Fruit fly (Drosophila melanogaster): ENCODE results near the gene CG2218.
A peak's percentile ranks its signal among the peaks of the same experiment; 100 is the strongest.

CG2218 gene

dm6 chr3R:30450224-30450623 is 22.1 kb upstream of the CG2218 start (continued):
- peak; percentile 41; the same call in 1 of the 2 replicates for TF ChIP-seq hbn (GFP tag; IDR thresholded peaks at IDR 0.05; ENCODE audit: partially characterized antibody)
- peak; percentile 81 for TF ChIP-seq CG8089 (GFP tag; optimal IDR thresholded peaks at IDR 0.05)
- TF ChIP-seq lov (optimal IDR thresholded peaks at IDR 0.05): no peak
- peak; percentile 90 for TF ChIP-seq lov (GFP tag; IDR thresholded peaks at IDR 0.05)
- TF ChIP-seq CG15479 (GFP tag; optimal IDR thresholded peaks at IDR 0.05): no peak
- peak; percentile 73 for TF ChIP-seq mirr (GFP tag; optimal IDR thresholded peaks at IDR 0.05)
- no peak for TF ChIP-seq zf30C (GFP tag; optimal IDR thresholded peaks at IDR 0.05)
- no peak for TF ChIP-seq oc (tag; optimal IDR thresholded peaks at IDR 0.05)
- TF ChIP-seq CG2116 (GFP tag; optimal IDR thresholded peaks at IDR 0.05): peak; percentile 55
- no peak for TF ChIP-seq Chrac-16 (GFP tag; optimal IDR thresholded peaks at IDR 0.05)
- peak; percentile 36 for TF ChIP-seq CG7928 (GFP tag; optimal IDR thresholded peaks at IDR 0.05)
- TF ChIP-seq CG9215 (GFP tag; IDR thresholded peaks at IDR 0.05): no peak
- TF ChIP-seq CG3726 (GFP tag; IDR thresholded peaks at IDR 0.05): peak; percentile 89
- TF ChIP-seq prd (optimal IDR thresholded peaks at IDR 0.05): no peak
- TF ChIP-seq prd (GFP tag; IDR thresholded peaks at IDR 0.05): peak; percentile 31; the same call in 1 of the 3 replicates
- peak; percentile 89 for TF ChIP-seq CG2875 (GFP tag; optimal IDR thresholded peaks at IDR 0.05)
- peak; percentile 72 for TF ChIP-seq CG6683 (GFP tag; optimal IDR thresholded peaks at IDR 0.05)
- peak; percentile 47; the same call in 1 of the 3 replicates for TF ChIP-seq CG7357 (GFP tag; IDR thresholded peaks at IDR 0.05)
- TF ChIP-seq Bteb2 (GFP tag; optimal IDR thresholded peaks at IDR 0.05): peak; percentile 55
- TF ChIP-seq CG12744 (GFP tag; optimal IDR thresholded peaks at IDR 0.05): peak; percentile 83
- TF ChIP-seq cato (GFP tag; optimal IDR thresholded peaks at IDR 0.05; ENCODE audit: borderline replicate concordance): peak; percentile 63
- no peak for TF ChIP-seq GATAe (GFP tag; conservative IDR thresholded peaks at IDR 0.05)
- no peak; the same call in 1 of the 2 replicates for TF ChIP-seq amos (GFP tag; IDR thresholded peaks at IDR 0.05; ENCODE audit: partially characterized antibody)
- TF ChIP-seq pfk (GFP tag; optimal IDR thresholded peaks at IDR 0.05): peak; percentile 56
- peak; percentile 21 for TF ChIP-seq CG30431 (GFP tag; optimal IDR thresholded peaks at IDR 0.05)
- TF ChIP-seq CG8290 (GFP tag; optimal IDR thresholded peaks at IDR 0.05): peak; percentile 77
- TF ChIP-seq CG8290 (tag; optimal IDR thresholded peaks at IDR 0.05): peak; percentile 50 to 79
- peak; percentile 53; the same call in 1 of the 2 replicates for TF ChIP-seq Rx (GFP tag; IDR thresholded peaks at IDR 0.05)
- TF ChIP-seq ssp (GFP tag; IDR thresholded peaks at IDR 0.05): peak; percentile 35; the same call in 1 of the 2 replicates
- peak; percentile 72 for TF ChIP-seq Blimp-1 (GFP tag; optimal IDR thresholded peaks at IDR 0.05)
- peak; percentile 83 for TF ChIP-seq CG18599 (GFP tag; optimal IDR thresholded peaks at IDR 0.05)
- peak; percentile 70 for TF ChIP-seq Mad (GFP tag; optimal IDR thresholded peaks at IDR 0.05)
- peak; percentile 0 for TF ChIP-seq CG4424 (GFP tag; optimal IDR thresholded peaks at IDR 0.05)
- TF ChIP-seq D19A (tag; optimal IDR thresholded peaks at IDR 0.05): no peak
- peak; percentile 78 for TF ChIP-seq CG11723 (GFP tag; optimal IDR thresholded peaks at IDR 0.05)
- TF ChIP-seq CG7745 (tag; optimal IDR thresholded peaks at IDR 0.05): no peak
- TF ChIP-seq Atf6 (GFP tag; IDR thresholded peaks at IDR 0.05): peak; percentile 30; the same call in 1 of the 2 replicates
- peak; percentile 41 for TF ChIP-seq CG9876 (GFP tag; optimal IDR thresholded peaks at IDR 0.05)
- peak; percentile 62; the same call in 2 of the 3 replicates for TF ChIP-seq Mrtf (GFP tag; IDR thresholded peaks at IDR 0.05)
- TF ChIP-seq crol (GFP tag; IDR thresholded peaks at IDR 0.05): 0 out of 2 replicates have a peak, but pooled peaks have one; percentile 13
- TF ChIP-seq CG17361 (GFP tag; IDR thresholded peaks at IDR 0.05): no peak
- peak; percentile 21; the same call in 1 of the 4 replicates for TF ChIP-seq Gug (GFP tag; IDR thresholded peaks at IDR 0.05)
- peak; percentile 82 for TF ChIP-seq CG17568 (GFP tag; optimal IDR thresholded peaks at IDR 0.05)
- peak; percentile 77; the same call in 1 of the 3 replicates for TF ChIP-seq B-H1 (GFP tag; IDR thresholded peaks at IDR 0.05)
- peak; percentile 65 for TF ChIP-seq org-1 (GFP tag; optimal IDR thresholded peaks at IDR 0.05)
- no peak for TF ChIP-seq NK7.1 (GFP tag; optimal IDR thresholded peaks at IDR 0.05)
- TF ChIP-seq CG4854 (GFP tag; optimal IDR thresholded peaks at IDR 0.05): peak; percentile 79
- peak; percentile 86 for TF ChIP-seq CG32532 (GFP tag; IDR thresholded peaks at IDR 0.05)
- TF ChIP-seq CG14050 (GFP tag; IDR thresholded peaks at IDR 0.05): no peak
- peak; percentile 79 for TF ChIP-seq fd64A (GFP tag; optimal IDR thresholded peaks at IDR 0.05)
- TF ChIP-seq BtbVII (GFP tag; optimal IDR thresholded peaks at IDR 0.05): peak; percentile 90
